Fruit fly (Drosophila melanogaster) whole organism, embryonic: ENCODE data around the gene Pi4KIIalpha.
A peak's percentile ranks its signal among the peaks of the same experiment; 100 is the strongest.

Experiments
- Aef1 ChIP-seq: fragments of 200-800 bp; sonication (Bioruptor generic); IDR thresholded peaks from 3 replicates; pipeline ENCODE4 v1.3.6; 2022; ENCODE audit warnings: missing biosample characterization, missing genetic modification characterization
- Atf6 ChIP-seq: fragments of 200-800 bp; sonication (Bioruptor generic); IDR thresholded peaks from 2 replicates; pipeline ENCODE4 v1.3.6; 2022; ENCODE audit warnings: missing biosample characterization, missing genetic modification characterization
- B-H1 ChIP-seq: fragments of 200-800 bp; sonication (Bioruptor generic); IDR thresholded peaks from 3 replicates; pipeline ENCODE4 v1.3.6; 2022; ENCODE audit warnings: missing biosample characterization, missing genetic modification characterization
- Bdp1 ChIP-seq: fragments of 200-800 bp; sonication (Bioruptor generic); optimal IDR thresholded peaks from 3 replicates; lab custom pipeline; 2016; ENCODE audit warnings: missing biosample characterization, missing genetic modification characterization
- CG1024 ChIP-seq: fragments of 200-800 bp; sonication (Bioruptor generic); IDR thresholded peaks from 2 replicates; pipeline ENCODE4 v1.3.6; 2022; ENCODE audit warnings: missing biosample characterization, missing genetic modification characterization
- CG10366 ChIP-seq: fragments of 200-800 bp; sonication (Bioruptor generic); IDR thresholded peaks from 2 replicates; pipeline ENCODE4 v1.3.6; 2022; ENCODE audit warnings: missing biosample characterization, missing genetic modification characterization
- CG10979 ChIP-seq: fragments of 200-800 bp; sonication (Bioruptor generic); optimal IDR thresholded peaks from 2 replicates; lab custom pipeline; 2018; ENCODE audit warnings: missing biosample characterization, mild to moderate bottlenecking, missing genetic modification characterization, moderate library complexity
- CG12744 ChIP-seq: fragments of 200-800 bp; sonication (Bioruptor generic); optimal IDR thresholded peaks from 2 replicates; lab custom pipeline; 2016; ENCODE audit warnings: missing biosample characterization, missing genetic modification characterization
- CG12942 ChIP-seq: fragments of 200-800 bp; sonication (Bioruptor generic); optimal IDR thresholded peaks from 3 replicates; lab custom pipeline; 2016; ENCODE audit warnings: missing biosample characterization, missing genetic modification characterization
- CG13424 ChIP-seq: fragments of 200-800 bp; sonication (Bioruptor generic); optimal IDR thresholded peaks from 2 replicates; lab custom pipeline; 2019; ENCODE audit warnings: missing biosample characterization, mild to moderate bottlenecking, missing genetic modification characterization, moderate library complexity
- CG13624 ChIP-seq: fragments of 200-800 bp; sonication (Bioruptor generic); optimal IDR thresholded peaks from 2 replicates; lab custom pipeline; 2016; ENCODE audit warnings: missing biosample characterization, missing genetic modification characterization
- CG13775 ChIP-seq: fragments of 200-800 bp; sonication (Bioruptor generic); optimal IDR thresholded peaks from 3 replicates; lab custom pipeline; 2017; ENCODE audit warnings: missing biosample characterization, mild to moderate bottlenecking, missing genetic modification characterization
- CG15696 ChIP-seq: fragments of 200-800 bp; sonication (Bioruptor generic); optimal IDR thresholded peaks from 2 replicates; lab custom pipeline; 2019; ENCODE audit warnings: missing biosample characterization, mild to moderate bottlenecking, missing genetic modification characterization, moderate library complexity
- CG17802 ChIP-seq: fragments of 200-800 bp; sonication (Bioruptor generic); optimal IDR thresholded peaks from 2 replicates; lab custom pipeline; 2018; ENCODE audit warnings: missing biosample characterization, mild to moderate bottlenecking, missing genetic modification characterization, moderate library complexity
- CG1832 ChIP-seq: fragments of 200-800 bp; sonication (Bioruptor generic); optimal IDR thresholded peaks from 2 replicates; lab custom pipeline; 2017; ENCODE audit warnings: missing biosample characterization, mild to moderate bottlenecking, missing genetic modification characterization, inconsistent platforms
- CG2889 ChIP-seq: fragments of 200-800 bp; sonication (Bioruptor generic); IDR thresholded peaks from 3 replicates; pipeline ENCODE4 v1.3.6; 2022; ENCODE audit warnings: missing biosample characterization, missing genetic modification characterization
- CG30020 ChIP-seq: fragments of 200-800 bp; optimal IDR thresholded peaks from 2 replicates; lab custom pipeline; 2019; ENCODE audit warnings: missing biosample characterization, mild to moderate bottlenecking, missing genetic modification characterization, moderate library complexity
- CG33213 ChIP-seq: fragments of 200-800 bp; sonication (Bioruptor generic); optimal IDR thresholded peaks from 3 replicates; lab custom pipeline; 2016; ENCODE audit warnings: missing biosample characterization, missing genetic modification characterization
- CG34376 ChIP-seq: fragments of 200-800 bp; sonication (Bioruptor generic); optimal IDR thresholded peaks from 2 replicates; lab custom pipeline; 2018; ENCODE audit warnings: missing biosample characterization, mild to moderate bottlenecking, missing genetic modification characterization
- CG3838 ChIP-seq: fragments of 200-800 bp; sonication (Bioruptor generic); optimal IDR thresholded peaks from 3 replicates; lab custom pipeline; 2016; ENCODE audit warnings: missing biosample characterization, missing genetic modification characterization
- CG4360 ChIP-seq: fragments of 200-800 bp; sonication (Bioruptor generic); IDR thresholded peaks from 2 replicates; pipeline ENCODE4 v1.3.6; 2022; ENCODE audit warnings: missing biosample characterization, missing genetic modification characterization
- CG4617 ChIP-seq: fragments of 200-800 bp; sonication (Bioruptor generic); optimal IDR thresholded peaks from 3 replicates; lab custom pipeline; 2016; ENCODE audit warnings: missing biosample characterization, missing genetic modification characterization, borderline replicate concordance
- CG5245 ChIP-seq: fragments of 200-800 bp; sonication (Bioruptor generic); optimal IDR thresholded peaks from 3 replicates; lab custom pipeline; 2016; ENCODE audit warnings: missing biosample characterization, missing genetic modification characterization
- CG8359 ChIP-seq: fragments of 200-800 bp; sonication (Bioruptor generic); optimal IDR thresholded peaks from 2 replicates; lab custom pipeline; 2017; ENCODE audit warnings: missing biosample characterization, mild to moderate bottlenecking, missing genetic modification characterization, borderline replicate concordance
- CG8388 ChIP-seq: fragments of 200-800 bp; sonication (Bioruptor generic); optimal IDR thresholded peaks from 2 replicates; lab custom pipeline; 2019; ENCODE audit warnings: missing biosample characterization, mild to moderate bottlenecking, missing genetic modification characterization, moderate library complexity
- CG8765 ChIP-seq: fragments of 200-800 bp; sonication (Bioruptor generic); IDR thresholded peaks from 2 replicates; pipeline ENCODE4 v1.3.6; 2022; ENCODE audit warnings: missing biosample characterization, missing genetic modification characterization
- Dbx ChIP-seq: fragments of 200-800 bp; sonication (Bioruptor generic); IDR thresholded peaks from 3 replicates; pipeline ENCODE4 v1.3.6; 2022; ENCODE audit warnings: missing biosample characterization, missing genetic modification characterization
- Ets65A ChIP-seq: fragments of 200-800 bp; sonication (Bioruptor generic); peaks from one replicate; lab custom pipeline; 2016; ENCODE audit warnings: missing biosample characterization, missing genetic modification characterization
- GATAe ChIP-seq: fragments of 200-800 bp; sonication (Bioruptor generic); conservative IDR thresholded peaks from 2 replicates; pipeline ENCODE4 v1.3.6; 2022; ENCODE audit warnings: missing biosample characterization, missing genetic modification characterization
- Lim3 ChIP-seq: fragments of 200-800 bp; sonication (Bioruptor generic); IDR thresholded peaks from 2 replicates; pipeline ENCODE4 v1.3.6; 2022; ENCODE audit warnings: missing biosample characterization, missing genetic modification characterization
- Lpt ChIP-seq: fragments of >200 bp; optimal IDR thresholded peaks from 2 replicates; lab custom pipeline; 2018; ENCODE audit warnings: missing biosample characterization, missing genetic modification characterization
- Med ChIP-seq: fragments of 200-800 bp; sonication (Bioruptor generic); peaks from one replicate; lab custom pipeline; 2016; ENCODE audit warnings: missing biosample characterization, missing genetic modification characterization, mild to moderate bottlenecking, inconsistent platforms, moderate library complexity
- Mrtf ChIP-seq: fragments of 200-800 bp; sonication (Bioruptor generic); IDR thresholded peaks from 3 replicates; pipeline ENCODE4 v1.3.6; 2022; ENCODE audit warnings: missing biosample characterization, missing genetic modification characterization
- Nf-YB ChIP-seq: fragments of 200-800 bp; sonication (Bioruptor generic); optimal IDR thresholded peaks from 3 replicates; lab custom pipeline; 2019; ENCODE audit warnings: missing biosample characterization, mild to moderate bottlenecking, missing genetic modification characterization, moderate library complexity
- Sry-β ChIP-seq: fragments of 200-800 bp; sonication (Bioruptor generic); optimal IDR thresholded peaks from 2 replicates; lab custom pipeline; 2018; ENCODE audit warnings: missing biosample characterization, mild to moderate bottlenecking, missing genetic modification characterization, moderate library complexity
- TFAM ChIP-seq: fragments of 200-800 bp; sonication (Bioruptor generic); optimal IDR thresholded peaks from 2 replicates; lab custom pipeline; 2017; ENCODE audit warnings: missing biosample characterization, missing genetic modification characterization, inconsistent platforms
- Tbp ChIP-seq: fragments of >200 bp; optimal IDR thresholded peaks from 2 replicates; lab custom pipeline; 2018; ENCODE audit warnings: missing biosample characterization, missing genetic modification characterization
- cas ChIP-seq: fragments of 200-800 bp; sonication (Bioruptor generic); IDR thresholded peaks from 2 replicates; pipeline ENCODE4 v1.3.6; 2022; ENCODE audit warnings: missing biosample characterization, missing genetic modification characterization
- chif ChIP-seq, 2 experiments: fragments of 200-800 bp; sonication (Bioruptor generic); optimal IDR thresholded peaks; 3 replicates each; lab custom pipeline; 2016; ENCODE audit warnings: missing biosample characterization in 2 of 2, missing genetic modification characterization in 2 of 2
- dm ChIP-seq: fragments of 200-800 bp; sonication (Bioruptor generic); optimal IDR thresholded peaks from 3 replicates; lab custom pipeline; 2016; ENCODE audit warnings: missing biosample characterization, missing genetic modification characterization
- emc ChIP-seq: fragments of 200-800 bp; sonication (Bioruptor generic); optimal IDR thresholded peaks from 2 replicates; lab custom pipeline; 2016; ENCODE audit warnings: missing biosample characterization, missing genetic modification characterization
- fd102C ChIP-seq: fragments of 200-800 bp; sonication (Bioruptor generic); optimal IDR thresholded peaks from 2 replicates; lab custom pipeline; 2018; ENCODE audit warnings: missing biosample characterization, mild to moderate bottlenecking, missing genetic modification characterization, moderate library complexity
- kay ChIP-seq: fragments of 200-800 bp; sonication (Bioruptor generic); optimal IDR thresholded peaks from 2 replicates; lab custom pipeline; 2016; ENCODE audit warnings: missing biosample characterization, missing genetic modification characterization
- ken ChIP-seq: fragments of 200-800 bp; sonication (Bioruptor generic); IDR thresholded peaks from 3 replicates; pipeline ENCODE4 v1.3.6; 2022; ENCODE audit warnings: missing biosample characterization, missing genetic modification characterization
- kni ChIP-seq: fragments of 200-800 bp; sonication (Bioruptor generic); optimal IDR thresholded peaks from 3 replicates; lab custom pipeline; 2017; ENCODE audit warnings: mild to moderate bottlenecking, missing biosample characterization, missing genetic modification reagents, missing genetic modification characterization
- knrl ChIP-seq: fragments of 200-800 bp; sonication (Bioruptor generic); IDR thresholded peaks from 3 replicates; pipeline ENCODE4 v1.3.6; 2022; ENCODE audit warnings: missing biosample characterization, missing genetic modification characterization; ENCODE audit not compliant: partially characterized antibody
- schlank ChIP-seq: fragments of 200-800 bp; sonication (Bioruptor generic); optimal IDR thresholded peaks from 2 replicates; lab custom pipeline; 2018; ENCODE audit warnings: missing biosample characterization, mild to moderate bottlenecking, missing genetic modification characterization
- slou ChIP-seq: fragments of 200-800 bp; sonication (Bioruptor generic); optimal IDR thresholded peaks from 3 replicates; lab custom pipeline; 2016; ENCODE audit warnings: missing biosample characterization, missing genetic modification characterization
- ssp ChIP-seq: fragments of 200-800 bp; sonication (Bioruptor generic); IDR thresholded peaks from 2 replicates; pipeline ENCODE4 v1.3.6; 2022; ENCODE audit warnings: missing biosample characterization, missing genetic modification characterization
- stwl ChIP-seq: fragments of 200-800 bp; sonication (Bioruptor generic); optimal IDR thresholded peaks from 3 replicates; lab custom pipeline; 2018; ENCODE audit warnings: missing biosample characterization, mild to moderate bottlenecking, missing genetic modification characterization, moderate library complexity
- wdn ChIP-seq: fragments of 200-800 bp; sonication (Bioruptor generic); IDR thresholded peaks from 2 replicates; pipeline ENCODE4 v1.3.6; 2022; ENCODE audit warnings: missing biosample characterization, missing genetic modification characterization
- zen ChIP-seq: fragments of 200-800 bp; sonication (Bioruptor generic); optimal IDR thresholded peaks from 3 replicates; lab custom pipeline; 2018; ENCODE audit warnings: missing biosample characterization, mild to moderate bottlenecking, missing genetic modification characterization, moderate library complexity

Gene Pi4KIIalpha

dm6 chr3R:5600361-5601043 is 37.0 kb upstream of the Pi4KIIalpha start (continued):
- TF ChIP-seq CG15696 (tag; lab: Kevin White, UChicago) (no peak), CG8388 (no peak), chif (GFP tag; optimal IDR thresholded peaks at IDR 0.05; lab: Kevin White, UChicago) (no peak), CG17802 (tag; lab: Kevin White, UChicago) (no peak), cas (GFP tag; lab: Robert Waterston, UW) (no peak), schlank (tag; lab: Kevin White, UChicago) (no peak), zen (tag; lab: Kevin White, UChicago) (no peak), Sry-β (GFP tag; lab: Kevin White, UChicago) (no peak), kni (peak; percentile 76), CG10979 (tag; lab: Kevin White, UChicago) (no peak), CG3838 (GFP tag; lab: Kevin White, UChicago) (no peak), dm (peak; percentile 95), CG33213 (no peak), CG13775 (no peak), CG2889 (GFP tag; lab: Robert Waterston, UW) (no peak), slou (GFP tag; lab: Kevin White, UChicago) (no peak), fd102C (GFP tag; lab: Kevin White, UChicago) (no peak), CG30020 (tag; lab: Kevin White, UChicago) (no peak), Mrtf (GFP tag; lab: Robert Waterston, UW) (no peak), CG4360 (GFP tag; lab: Robert Waterston, UW) (no peak), emc (GFP tag; lab: Kevin White, UChicago) (no peak), CG8765 (no peak), Lpt (no peak), Lim3 (GFP tag; lab: Robert Waterston, UW) (no peak), GATAe (GFP tag; lab: Robert Waterston, UW) (no peak), Med (GFP tag; lab: Kevin White, UChicago) (peak; percentile 84), CG1024 (GFP tag; lab: Robert Waterston, UW) (no peak), CG5245 (GFP tag; lab: Kevin White, UChicago) (no peak), Bdp1 (GFP tag; lab: Kevin White, UChicago) (no peak), CG13424 (tag; lab: Kevin White, UChicago) (no peak), CG8359 (no peak), kay (GFP tag; lab: Kevin White, UChicago) (peak; percentile 37), CG4617 (GFP tag; lab: Kevin White, UChicago) (no peak), TFAM (GFP tag; lab: Kevin White, UChicago) (no peak), ssp (no peak), Atf6 (GFP tag; lab: Robert Waterston, UW) (no peak), CG1832 (GFP tag; lab: Kevin White, UChicago) (no peak), knrl (GFP tag; lab: Robert Waterston, UW) (no peak), stwl (tag; lab: Kevin White, UChicago) (no peak), wdn (GFP tag; lab: Robert Waterston, UW) (no peak), CG12744 (GFP tag; lab: Kevin White, UChicago) (no peak), CG13624 (no peak), ken (no peak), Dbx (GFP tag; lab: Robert Waterston, UW) (no peak), B-H1 (GFP tag; lab: Robert Waterston, UW) (no peak), CG34376 (GFP tag; lab: Kevin White, UChicago) (peak; percentile 84), CG12942 (GFP tag; lab: Kevin White, UChicago) (no peak), Tbp (GFP tag; lab: Kevin White, UChicago) (peak; percentile 82), CG10366 (GFP tag; lab: Robert Waterston, UW) (no peak), Nf-YB (GFP tag; lab: Kevin White, UChicago) (peak; percentile 1), Aef1 (no peak), Ets65A (GFP tag; lab: Kevin White, UChicago) (no peak)
